Worm (Caenorhabditis elegans) whole organism, L4 larva: ENCODE measurements around the gene dgn-2.

Source experiments
- D1046.2 ChIP-seq: fragments of 200-800 bp; sonication (Bioruptor generic); IDR thresholded peaks from 2 replicates; pipeline ENCODE4 v1.3.6; 2022; ENCODE audit warnings: missing genetic modification characterization, missing compliant biosample characterization
- F10B5.3 ChIP-seq: sonication (generic microtip); optimal IDR thresholded peaks from 2 replicates; lab custom pipeline; 2016; ENCODE audit warnings: mild to moderate bottlenecking, missing genetic modification characterization, missing compliant biosample characterization
- F26F4.8 ChIP-seq: fragments of 200-800 bp; sonication (Bioruptor generic); conservative IDR thresholded peaks from 2 replicates; pipeline ENCODE4 v1.3.6; 2022; ENCODE audit warnings: missing genetic modification characterization, missing compliant biosample characterization
- F37D6.2 ChIP-seq: sonication (generic microtip); optimal IDR thresholded peaks from 2 replicates; lab custom pipeline; 2016; ENCODE audit warnings: mild to moderate bottlenecking, missing genetic modification characterization, missing compliant biosample characterization
- F49E8.2 ChIP-seq: sonication (generic microtip); optimal IDR thresholded peaks from 2 replicates; lab custom pipeline; 2016; ENCODE audit warnings: missing compliant biosample characterization, mild to moderate bottlenecking, missing genetic modification characterization, borderline replicate concordance
- T26A8.4 ChIP-seq: fragments of 200-800 bp; sonication (Bioruptor generic); IDR thresholded peaks from 2 replicates; pipeline ENCODE4 v1.3.6; 2022; ENCODE audit warnings: missing genetic modification characterization, missing compliant biosample characterization
- Y48G9A.11 ChIP-seq: fragments of 200-800 bp; sonication (Bioruptor generic); IDR thresholded peaks from 2 replicates; pipeline ENCODE4 v1.3.6; 2022; ENCODE audit warnings: missing genetic modification reagents, missing genetic modification characterization, missing compliant biosample characterization
- Y75B8A.6 ChIP-seq: fragments of 200-800 bp; sonication (Bioruptor generic); IDR thresholded peaks from 2 replicates; pipeline ENCODE4 v1.3.6; 2022; ENCODE audit warnings: missing genetic modification reagents, missing genetic modification characterization, missing compliant biosample characterization
- aha-1 ChIP-seq: fragments of 150-350 bp; peaks from one replicate; lab custom pipeline; 2014; ENCODE audit warnings: missing biosample characterization, missing genetic modification characterization
- ama-1 ChIP-seq: fragments of 150-350 bp; optimal IDR thresholded peaks from 2 replicates; lab custom pipeline; 2014; ENCODE audit warnings: inconsistent platforms, mixed read lengths
- arid-1 ChIP-seq: fragments of 200-800 bp; sonication (Bioruptor generic); conservative IDR thresholded peaks from 2 replicates; pipeline ENCODE4 v1.3.6; 2022; ENCODE audit warnings: missing genetic modification reagents, missing genetic modification characterization, missing compliant biosample characterization
- attf-4 ChIP-seq: sonication (generic microtip); optimal IDR thresholded peaks from 3 replicates; lab custom pipeline; 2017; ENCODE audit warnings: missing biosample characterization, missing genetic modification characterization
- ceh-28 ChIP-seq: fragments of 150-350 bp; optimal IDR thresholded peaks from 2 replicates; lab custom pipeline; 2014; ENCODE audit warnings: missing biosample characterization, missing genetic modification reagents, missing genetic modification characterization
- ceh-32 ChIP-seq: sonication (generic microtip); optimal IDR thresholded peaks from 2 replicates; lab custom pipeline; 2016; ENCODE audit warnings: mild to moderate bottlenecking, missing genetic modification characterization, missing compliant biosample characterization; ENCODE audit not compliant: poor library complexity
- ceh-62 ChIP-seq: sonication (generic microtip); optimal IDR thresholded peaks from 2 replicates; lab custom pipeline; 2017; ENCODE audit warnings: missing biosample characterization, missing genetic modification characterization
- ctbp-1 ChIP-seq: fragments of 200-800 bp; sonication (Bioruptor generic); IDR thresholded peaks from 2 replicates; pipeline ENCODE4 v1.3.6; 2022; ENCODE audit warnings: missing genetic modification reagents, missing genetic modification characterization, missing compliant biosample characterization
- daf-16 ChIP-seq, 3 experiments: sonication (generic microtip); optimal IDR thresholded peaks; 2 replicates each; lab custom pipeline; 2016 to 2017; ENCODE audit warnings: missing genetic modification characterization in 3 of 3, missing genetic modification reagents in 3 of 3, mild to moderate bottlenecking in 2 of 3, missing compliant biosample characterization in 2 of 3, missing biosample characterization in 1 of 3, moderate library complexity in 1 of 3
- daf-19 ChIP-seq: fragments of 200-800 bp; sonication (Bioruptor generic); conservative IDR thresholded peaks from 2 replicates; pipeline ENCODE4 v1.3.6; 2022; ENCODE audit warnings: missing genetic modification characterization, missing compliant biosample characterization
- dmd-6 ChIP-seq: fragments of 200-800 bp; sonication (Bioruptor generic); IDR thresholded peaks from 2 replicates; pipeline ENCODE4 v1.3.6; 2022; ENCODE audit warnings: missing genetic modification reagents, missing genetic modification characterization, missing compliant biosample characterization
- dmd-8 ChIP-seq: fragments of 200-800 bp; sonication (Bioruptor generic); IDR thresholded peaks from 2 replicates; pipeline ENCODE4 v1.3.6; 2022; ENCODE audit warnings: missing genetic modification characterization, missing compliant biosample characterization
- dpl-1 ChIP-seq: fragments of 150-350 bp; optimal IDR thresholded peaks from 2 replicates; lab custom pipeline; 2014; ENCODE audit warnings: missing biosample characterization, missing genetic modification reagents, missing genetic modification characterization
- duxl-1 ChIP-seq: sonication (generic microtip); optimal IDR thresholded peaks from 2 replicates; lab custom pipeline; 2016; ENCODE audit warnings: mild to moderate bottlenecking, missing genetic modification characterization, moderate library complexity, missing compliant biosample characterization; ENCODE audit not compliant: poor library complexity
- egl-27 ChIP-seq: sonication (generic microtip); optimal IDR thresholded peaks from 3 replicates; lab custom pipeline; 2017; ENCODE audit warnings: missing biosample characterization, missing genetic modification reagents, missing genetic modification characterization
- egl-43 ChIP-seq: fragments of 200-800 bp; sonication (Bioruptor generic); IDR thresholded peaks from 2 replicates; pipeline ENCODE4 v1.3.6; 2022; ENCODE audit warnings: missing genetic modification reagents, missing genetic modification characterization, missing compliant biosample characterization
- fos-1 ChIP-seq: fragments of 150-350 bp; optimal IDR thresholded peaks from 2 replicates; lab custom pipeline; 2014; ENCODE audit warnings: missing biosample characterization, missing genetic modification characterization
- gei-8 ChIP-seq: fragments of 200-800 bp; sonication (Bioruptor generic); optimal IDR thresholded peaks from 2 replicates; lab custom pipeline; 2018; ENCODE audit warnings: mild to moderate bottlenecking, missing genetic modification characterization, missing compliant biosample characterization
- hif-1 ChIP-seq, 2 experiments: sonication (generic microtip); optimal IDR thresholded peaks; 2 replicates each; lab custom pipeline; 2016 to 2017; ENCODE audit warnings: missing compliant biosample characterization in 2 of 2, missing genetic modification characterization in 2 of 2, missing genetic modification reagents in 2 of 2, missing genotype in 2 of 2, mild to moderate bottlenecking in 1 of 2
- hlh-11 ChIP-seq: fragments of 200-800 bp; sonication (Bioruptor generic); optimal IDR thresholded peaks from 2 replicates; lab custom pipeline; 2018; ENCODE audit warnings: mild to moderate bottlenecking, missing genetic modification characterization, missing compliant biosample characterization
- hmg-1.1 ChIP-seq: fragments of 200-800 bp; sonication (Bioruptor generic); IDR thresholded peaks from 2 replicates; pipeline ENCODE4 v1.3.6; 2022; ENCODE audit warnings: missing genetic modification reagents, missing genetic modification characterization, missing compliant biosample characterization
- lin-15B ChIP-seq: fragments of 150-350 bp; sonication (generic microtip); optimal IDR thresholded peaks from 3 replicates; lab custom pipeline; 2014; ENCODE audit warnings: missing biosample characterization, missing genetic modification characterization
- madf-9 ChIP-seq: fragments of 200-800 bp; sonication (Bioruptor generic); conservative IDR thresholded peaks from 2 replicates; pipeline ENCODE4 v1.3.6; 2022; ENCODE audit warnings: missing genetic modification reagents, missing genetic modification characterization, missing compliant biosample characterization
- mep-1 ChIP-seq: fragments of 150-350 bp; sonication (generic microtip); optimal IDR thresholded peaks from 3 replicates; lab custom pipeline; 2014; ENCODE audit warnings: missing biosample characterization, missing genetic modification characterization
- mxl-3 ChIP-seq: fragments of 200-800 bp; sonication (Bioruptor generic); optimal IDR thresholded peaks from 2 replicates; lab custom pipeline; 2018; ENCODE audit warnings: mild to moderate bottlenecking, missing genetic modification characterization, missing compliant biosample characterization
- nhr-102 ChIP-seq: sonication (generic microtip); optimal IDR thresholded peaks from 2 replicates; lab custom pipeline; 2016; ENCODE audit warnings: mild to moderate bottlenecking, missing genetic modification characterization, moderate library complexity, missing compliant biosample characterization
- nhr-11 ChIP-seq: fragments of 150-350 bp; optimal IDR thresholded peaks from 2 replicates; lab custom pipeline; 2014; ENCODE audit warnings: missing biosample characterization, missing genetic modification characterization
- nhr-111 ChIP-seq: fragments of 200-800 bp; sonication (Bioruptor generic); optimal IDR thresholded peaks from 2 replicates; lab custom pipeline; 2018; ENCODE audit warnings: mild to moderate bottlenecking, missing genetic modification characterization, missing compliant biosample characterization
- nhr-48 ChIP-seq: sonication (generic microtip); optimal IDR thresholded peaks from 2 replicates; lab custom pipeline; 2016; ENCODE audit warnings: mild to moderate bottlenecking, missing genetic modification characterization, missing compliant biosample characterization
- nhr-76 ChIP-seq: fragments of 150-350 bp; optimal IDR thresholded peaks from 2 replicates; lab custom pipeline; 2014; ENCODE audit warnings: missing biosample characterization, missing genetic modification characterization
- nhr-77 ChIP-seq: fragments of 150-350 bp; optimal IDR thresholded peaks from 2 replicates; lab custom pipeline; 2014; ENCODE audit warnings: missing biosample characterization, missing genetic modification characterization
- php-3 ChIP-seq: fragments of 200-800 bp; sonication (Bioruptor generic); IDR thresholded peaks from 2 replicates; pipeline ENCODE4 v1.3.6; 2022; ENCODE audit warnings: missing genetic modification reagents, missing genetic modification characterization, missing compliant biosample characterization
- pqm-1 ChIP-seq: sonication (generic microtip); optimal IDR thresholded peaks from 2 replicates; lab custom pipeline; 2017; ENCODE audit warnings: missing biosample characterization, missing genetic modification characterization
- sdz-12 ChIP-seq: fragments of 200-800 bp; sonication (Bioruptor generic); optimal IDR thresholded peaks from 2 replicates; lab custom pipeline; 2018; ENCODE audit warnings: mild to moderate bottlenecking, missing genetic modification characterization, missing compliant biosample characterization
- set-16 ChIP-seq: fragments of 200-800 bp; sonication (Bioruptor generic); IDR thresholded peaks from 2 replicates; pipeline ENCODE4 v1.3.6; 2022; ENCODE audit warnings: missing genetic modification reagents, missing genetic modification characterization, missing compliant biosample characterization
- snpc-1.2 ChIP-seq: fragments of 200-800 bp; sonication (Bioruptor generic); IDR thresholded peaks from 2 replicates; pipeline ENCODE4 v1.3.6; 2022; ENCODE audit warnings: missing genetic modification reagents, missing genetic modification characterization, missing compliant biosample characterization
- snpc-4 ChIP-seq: fragments of 150-350 bp; optimal IDR thresholded peaks from 2 replicates; lab custom pipeline; 2014; ENCODE audit warnings: missing biosample characterization, missing genetic modification characterization
- unc-62 ChIP-seq, 3 experiments: fragments of 150-350 bp in 1 of 3; sonication (generic microtip); optimal IDR thresholded peaks in 2 of 3; peaks in 1 of 3; 1 replicate in 1 of 3; 2 replicates in 2 of 3; lab custom pipeline; 2014 to 2017; ENCODE audit warnings: missing biosample characterization in 3 of 3, missing genetic modification characterization in 3 of 3, missing genetic modification reagents in 3 of 3, missing genotype in 1 of 3
- zag-1 ChIP-seq: fragments of 150-350 bp; optimal IDR thresholded peaks from 2 replicates; lab custom pipeline; 2014; ENCODE audit warnings: missing biosample characterization, missing genetic modification characterization
- zfp-3 ChIP-seq: fragments of 200-800 bp; sonication (Bioruptor generic); conservative IDR thresholded peaks from 2 replicates; pipeline ENCODE4 v1.3.6; 2022; ENCODE audit warnings: missing genetic modification reagents, missing genetic modification characterization, missing compliant biosample characterization
- ztf-11 ChIP-seq: fragments of 150-350 bp; optimal IDR thresholded peaks from 2 replicates; lab custom pipeline; 2014; ENCODE audit warnings: missing biosample characterization, missing genetic modification characterization
- ztf-7 ChIP-seq: fragments of 150-350 bp; optimal IDR thresholded peaks from 2 replicates; lab custom pipeline; 2014; ENCODE audit warnings: missing biosample characterization, missing genetic modification characterization

Gene dgn-2

ce11 chrX:1389382-1389983 lies 22.2 kb upstream of the dgn-2 start (continued):
- TF ChIP-seq dpl-1 (GFP tag; lab: Kevin White, UChicago): peak; percentile 58
- 0 out of 2 replicates have a peak, but pooled peaks have one; percentile 61 for TF ChIP-seq dmd-8
- TF ChIP-seq zag-1 (tag; lab: Kevin White, UChicago): peak; percentile 64
- peak; percentile 83 for TF ChIP-seq F10B5.3 (tag; lab: Kevin White, UChicago)
- peak; percentile 89 for TF ChIP-seq nhr-76
- peak; percentile 93 for TF ChIP-seq nhr-48 (tag; lab: Kevin White, UChicago)
- 0 out of 2 replicates have a peak, but pooled peaks have one; percentile 29 for TF ChIP-seq Y48G9A.11
- TF ChIP-seq snpc-1.2: no peak
- TF ChIP-seq arid-1 (GFP tag; lab: Robert Waterston, UW): no peak; the same call in 1 of the 2 replicates
- TF ChIP-seq nhr-11 (tag; lab: Kevin White, UChicago): peak; percentile 94
- no peak for TF ChIP-seq nhr-111
- TF ChIP-seq pqm-1 (tag; lab: Kevin White, UChicago): peak; percentile 19
- TF ChIP-seq ceh-32 (tag; lab: Kevin White, UChicago): peak; percentile 77
- TF ChIP-seq nhr-102 (tag; lab: Kevin White, UChicago): peak; percentile 98
- TF ChIP-seq F37D6.2 (tag; lab: Kevin White, UChicago): peak; percentile 97
- TF ChIP-seq ztf-11 (tag; lab: Kevin White, UChicago): no peak
- no peak for TF ChIP-seq ama-1 (lab: Kevin White, UChicago)
- no peak for TF ChIP-seq Y75B8A.6
- TF ChIP-seq lin-15B: no peak
- peak; percentile 87 for TF ChIP-seq php-3 (GFP tag; lab: Robert Waterston, UW)
- peak; percentile 99 for TF ChIP-seq mep-1 (tag; lab: Kevin White, UChicago)
- peak; percentile 44 for TF ChIP-seq aha-1 (tag; lab: Kevin White, UChicago)
- TF ChIP-seq ztf-7 (tag; lab: Kevin White, UChicago): peak; percentile 93
- TF ChIP-seq duxl-1 (tag; lab: Kevin White, UChicago): peak; percentile 97
- TF ChIP-seq zfp-3: peak; percentile 74
- peak; percentile 86 for TF ChIP-seq madf-9 (GFP tag; lab: Robert Waterston, UW)
- TF ChIP-seq hif-1 (tag; optimal IDR thresholded peaks at IDR 0.05; lab: Kevin White, UChicago): peak; percentile 49 to 54
- peak; percentile 89 for TF ChIP-seq hlh-11 (tag; lab: Kevin White, UChicago)
- TF ChIP-seq dmd-6 (GFP tag; lab: Robert Waterston, UW): peak; percentile 88
- peak; percentile 99 for TF ChIP-seq nhr-77 (tag; lab: Kevin White, UChicago)
- TF ChIP-seq fos-1: peak; percentile 66
- TF ChIP-seq egl-27 (tag; lab: Kevin White, UChicago): no peak
- TF ChIP-seq F26F4.8 (GFP tag; lab: Robert Waterston, UW): no peak
- peak; percentile 79 to 98 for TF ChIP-seq daf-16 (GFP tag; optimal IDR thresholded peaks at IDR 0.05; lab: Kevin White, UChicago)
- peak; percentile 82 for TF ChIP-seq daf-16 (tag; optimal IDR thresholded peaks at IDR 0.05; lab: Kevin White, UChicago)
- TF ChIP-seq F49E8.2 (tag; lab: Kevin White, UChicago): no peak
- TF ChIP-seq D1046.2 (GFP tag; lab: Robert Waterston, UW): no peak
- TF ChIP-seq ctbp-1 (GFP tag; lab: Robert Waterston, UW): peak; percentile 90
- TF ChIP-seq unc-62 (GFP tag; optimal IDR thresholded peaks at IDR 0.05 in 1 of 2; lab: Kevin White, UChicago): peak; percentile 70 to 97
- TF ChIP-seq unc-62 (tag; optimal IDR thresholded peaks at IDR 0.05; lab: Kevin White, UChicago): peak; percentile 36
- TF ChIP-seq T26A8.4 (GFP tag; lab: Robert Waterston, UW): peak; percentile 98
- peak; percentile 77 for TF ChIP-seq egl-43
- TF ChIP-seq mxl-3: peak; percentile 76
- TF ChIP-seq attf-4: no peak
- TF ChIP-seq gei-8 (GFP tag; lab: Kevin White, UChicago): no peak
- TF ChIP-seq snpc-4 (tag; lab: Kevin White, UChicago): no peak
- TF ChIP-seq set-16 (GFP tag; lab: Robert Waterston, UW): no peak
- peak; percentile 99 for TF ChIP-seq hmg-1.1
- TF ChIP-seq ceh-28: peak; percentile 66
- TF ChIP-seq ceh-62 (tag; lab: Kevin White, UChicago): no peak
- TF ChIP-seq sdz-12 (GFP tag; lab: Kevin White, UChicago): no peak
- peak; percentile 82; the same call in 1 of the 2 replicates for TF ChIP-seq daf-19 (GFP tag; lab: Robert Waterston, UW)
